Worm (Caenorhabditis elegans): ENCODE results near the gene sdz-19.

sdz-19 gene

DNA sequence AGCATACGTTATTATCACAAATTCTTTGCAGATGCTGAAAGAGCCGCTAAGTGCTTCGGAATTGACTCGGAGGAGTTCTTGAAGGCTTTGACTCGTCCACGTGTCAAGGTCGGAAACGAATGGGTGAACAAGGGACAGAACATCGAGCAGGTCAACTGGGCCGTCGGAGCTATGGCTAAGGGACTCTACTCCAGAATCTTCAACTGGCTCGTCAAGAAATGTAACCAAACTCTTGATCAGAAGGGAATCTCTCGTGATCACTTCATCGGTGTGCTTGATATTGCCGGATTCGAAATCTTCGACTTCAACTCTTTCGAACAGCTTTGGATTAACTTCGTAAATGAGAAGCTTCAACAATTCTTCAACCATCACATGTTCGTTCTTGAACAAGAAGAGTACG is 33.3 kb downstream of the sdz-19 start:
- TF ChIP-seq nhr-11 (tag; optimal IDR thresholded peaks at IDR 0.05) = no peak
- no peak for TF ChIP-seq ama-1 (optimal IDR thresholded peaks at IDR 0.05)
- TF ChIP-seq sox-4 (tag; optimal IDR thresholded peaks at IDR 0.05) = no peak
- TF ChIP-seq eyg-1 (tag; optimal IDR thresholded peaks at IDR 0.05) = no peak
- TF ChIP-seq ceh-24 (tag; optimal IDR thresholded peaks at IDR 0.05) = no peak
- no peak for TF ChIP-seq fax-1 (tag; optimal IDR thresholded peaks at IDR 0.05)
- TF ChIP-seq ceh-6 (GFP tag; optimal IDR thresholded peaks at IDR 0.05) = no peak
- no peak for TF ChIP-seq sox-2 (GFP tag; IDR thresholded peaks at IDR 0.05)

DNA sequence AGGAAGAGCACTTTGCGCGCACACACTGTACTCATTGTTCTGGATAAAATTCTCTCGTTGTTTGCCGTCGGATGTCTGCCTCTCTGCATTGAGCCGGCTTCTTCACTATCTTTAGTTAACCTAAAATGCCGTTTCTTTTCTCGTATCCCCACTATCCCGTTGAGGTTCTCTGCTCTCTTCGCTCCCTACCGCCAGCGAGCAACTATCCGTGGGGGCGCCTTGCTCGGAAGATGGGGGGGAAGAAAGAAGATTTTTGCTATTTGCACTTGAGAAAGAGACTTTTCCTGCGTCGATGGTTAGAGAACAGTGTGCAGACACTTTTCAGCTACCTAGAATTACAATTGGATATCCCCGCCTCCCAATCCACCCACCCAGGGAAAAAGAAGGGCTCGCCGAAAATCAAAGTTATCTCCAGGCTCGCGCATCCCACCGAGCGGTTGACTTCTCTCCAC is 35.5 kb downstream of the sdz-19 start, which contains the start of gene myo-2:
Gene myo-2, plus strand, starts transcription at position 402 of the 452 bp plus-strand sequence.
- TF ChIP-seq madf-2 (tag; optimal IDR thresholded peaks at IDR 0.05) (no peak), elt-2 (tag; optimal IDR thresholded peaks at IDR 0.05) (no peak), lim-6 (tag; optimal IDR thresholded peaks at IDR 0.05) (no peak), K09A11.1 (tag; optimal IDR thresholded peaks at IDR 0.05; ENCODE audit: insufficient read depth) (no peak), ceh-18 (tag; optimal IDR thresholded peaks at IDR 0.05) (no peak), fkh-6 (tag; optimal IDR thresholded peaks at IDR 0.05) (no peak), pha-4 (tag; optimal IDR thresholded peaks at IDR 0.05) (no peak)

DNA sequence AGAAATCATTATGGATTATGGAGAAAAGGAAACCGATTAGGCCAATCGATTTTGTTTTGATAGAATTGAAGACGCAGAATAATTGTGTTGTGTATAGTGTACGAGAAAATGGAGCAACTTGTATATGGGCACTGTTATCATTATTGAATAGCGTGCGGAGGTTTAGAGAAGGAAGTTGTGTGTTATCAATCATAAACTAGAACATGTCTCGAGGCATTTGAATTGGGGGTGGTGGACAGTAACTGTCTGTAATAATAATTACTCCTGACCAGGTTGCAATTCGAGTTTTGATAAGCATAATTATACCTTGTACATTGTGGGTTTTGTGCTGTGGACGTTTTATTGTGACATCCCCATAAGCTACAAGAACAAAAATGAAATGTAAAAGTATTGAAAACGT is 36.4 kb downstream of the sdz-19 start, which contains the start of gene cdf-2:
Gene cdf-2, minus strand, starts transcription at position 149 of the 400 bp plus-strand sequence.
- TF ChIP-seq ceh-34 (tag; optimal IDR thresholded peaks at IDR 0.05) (no peak), ceh-24 (tag; optimal IDR thresholded peaks at IDR 0.05) (no peak), lim-6 (tag; optimal IDR thresholded peaks at IDR 0.05) (no peak), lin-11 (tag; optimal IDR thresholded peaks at IDR 0.05) (no peak), nhr-11 (tag; optimal IDR thresholded peaks at IDR 0.05) (no peak), ceh-45 (GFP tag; IDR thresholded peaks at IDR 0.05) (no peak), rnt-1 (tag; optimal IDR thresholded peaks at IDR 0.05) (no peak), dve-1 (tag; optimal IDR thresholded peaks at IDR 0.05) (no peak), F13H6.1 (tag; optimal IDR thresholded peaks at IDR 0.05) (no peak), ztf-16 (tag; optimal IDR thresholded peaks at IDR 0.05) (no peak), T23F11.4 (GFP tag; optimal IDR thresholded peaks at IDR 0.05) (no peak), gmeb-2 (tag; optimal IDR thresholded peaks at IDR 0.05) (no peak), pat-9 (tag; optimal IDR thresholded peaks at IDR 0.05) (no peak), ceh-30 (tag; optimal IDR thresholded peaks at IDR 0.05) (no peak), ceh-2 (tag; optimal IDR thresholded peaks at IDR 0.05) (no peak), hlh-8 (tag; optimal IDR thresholded peaks at IDR 0.05) (no peak), fax-1 (tag; optimal IDR thresholded peaks at IDR 0.05) (no peak), Y22D7AL.16 (tag; optimal IDR thresholded peaks at IDR 0.05) (no peak), pqm-1 (tag; optimal IDR thresholded peaks at IDR 0.05) (no peak), ttx-3 (tag; optimal IDR thresholded peaks at IDR 0.05) (no peak)

DNA sequence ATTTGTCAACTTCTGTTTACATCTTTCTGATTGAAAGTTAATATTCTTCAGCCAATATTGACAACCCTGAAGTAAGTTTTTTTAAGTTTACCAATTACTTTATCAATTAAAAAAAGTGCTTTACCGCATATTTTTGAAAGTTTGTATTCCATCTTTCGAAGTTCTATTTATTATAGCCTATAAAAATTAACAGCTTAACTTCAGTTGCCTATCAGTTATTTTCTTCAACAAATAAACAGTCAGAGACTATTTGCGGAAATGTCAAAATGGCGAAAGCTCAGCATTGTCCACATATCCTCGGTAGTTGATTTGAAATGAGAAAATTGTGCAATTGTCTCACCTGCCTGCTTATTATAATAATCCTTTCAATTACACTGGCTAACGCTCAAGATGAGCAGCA is 39.6 kb downstream of the sdz-19 start, which contains the start of gene T18D3.5:
Gene T18D3.5, plus strand, starts transcription at position 301 of the 400 bp plus-strand sequence.
- TF ChIP-seq ceh-18 (tag; optimal IDR thresholded peaks at IDR 0.05) = no peak
- TF ChIP-seq hlh-8 (tag; optimal IDR thresholded peaks at IDR 0.05) = no peak
- TF ChIP-seq C08G9.2 (tag; optimal IDR thresholded peaks at IDR 0.05) = no peak
- TF ChIP-seq ama-1 (optimal IDR thresholded peaks at IDR 0.05) = no peak
- TF ChIP-seq fkh-6 (tag; optimal IDR thresholded peaks at IDR 0.05) = no peak
- TF ChIP-seq lim-6 (tag; optimal IDR thresholded peaks at IDR 0.05) = no peak
- no peak for TF ChIP-seq pax-1 (tag; optimal IDR thresholded peaks at IDR 0.05)
- TF ChIP-seq F13H6.1 (tag; optimal IDR thresholded peaks at IDR 0.05) = no peak
- no peak for TF ChIP-seq pros-1 (tag; optimal IDR thresholded peaks at IDR 0.05)
- no peak for TF ChIP-seq K02D7.2 (tag; optimal IDR thresholded peaks at IDR 0.05)
- no peak for TF ChIP-seq npax-4 (tag; optimal IDR thresholded peaks at IDR 0.05)
- TF ChIP-seq pat-9 (tag; optimal IDR thresholded peaks at IDR 0.05) = no peak
- no peak for TF ChIP-seq ahr-1 (tag; optimal IDR thresholded peaks at IDR 0.05)
- no peak for TF ChIP-seq eyg-1 (tag; optimal IDR thresholded peaks at IDR 0.05)
- no peak for TF ChIP-seq ceh-9 (tag; optimal IDR thresholded peaks at IDR 0.05)
- no peak for TF ChIP-seq odd-2 (tag; optimal IDR thresholded peaks at IDR 0.05)
